Worm (Caenorhabditis elegans) whole organism, L1 larva: ENCODE data around the gene vps-24.
A peak's percentile ranks its signal among the peaks of the same experiment; 100 is the strongest.

Experiments
- C04F5.9 ChIP-seq: sonication (generic microtip); optimal IDR thresholded peaks from 2 replicates; lab custom pipeline; 2016; ENCODE audit warnings: missing genetic modification characterization, missing compliant biosample characterization
- C34B4.2 ChIP-seq: sonication (generic microtip); optimal IDR thresholded peaks from 2 replicates; lab custom pipeline; 2017; ENCODE audit warnings: mild to moderate bottlenecking, missing genetic modification characterization, missing compliant biosample characterization
- F16B12.6 ChIP-seq: fragments of 150-350 bp; optimal IDR thresholded peaks from 2 replicates; lab custom pipeline; 2014; ENCODE audit warnings: missing biosample characterization, missing genetic modification characterization
- Y116A8C.19 ChIP-seq: sonication (generic microtip); optimal IDR thresholded peaks from 2 replicates; lab custom pipeline; 2016; ENCODE audit warnings: missing compliant biosample characterization, missing genetic modification characterization, borderline replicate concordance
- alr-1 ChIP-seq: fragments of 200-800 bp; sonication (Bioruptor generic); optimal IDR thresholded peaks from 2 replicates; lab custom pipeline; 2018; ENCODE audit warnings: borderline replicate concordance, mild to moderate bottlenecking, missing genetic modification characterization, missing compliant biosample characterization
- aly-2 ChIP-seq: fragments of 150-350 bp; optimal IDR thresholded peaks from 2 replicates; lab custom pipeline; 2014; ENCODE audit warnings: missing biosample characterization, missing genetic modification characterization
- blmp-1 ChIP-seq: fragments of 150-350 bp; optimal IDR thresholded peaks from 2 replicates; lab custom pipeline; 2014; ENCODE audit warnings: missing biosample characterization, missing genetic modification characterization
- ceh-63 ChIP-seq: fragments of 200-800 bp; sonication (Bioruptor generic); optimal IDR thresholded peaks from 2 replicates; lab custom pipeline; 2018; ENCODE audit warnings: mild to moderate bottlenecking, missing genetic modification characterization, missing compliant biosample characterization
- ceh-82 ChIP-seq, 3 experiments: fragments of 150-350 bp in 1 of 3; sonication (generic microtip) in 2 of 3; optimal IDR thresholded peaks; 2 replicates each; lab custom pipeline; 2014 to 2017; ENCODE audit warnings: missing biosample characterization in 3 of 3, missing genetic modification characterization in 3 of 3
- elt-2 ChIP-seq: sonication (generic microtip); optimal IDR thresholded peaks from 2 replicates; lab custom pipeline; 2016; ENCODE audit warnings: missing genetic modification characterization, mild to moderate bottlenecking, inconsistent platforms, missing compliant biosample characterization, missing genetic modification reagents
- elt-3 ChIP-seq, 6 experiments: fragments of 150-350 bp in 1 of 6; sonication (generic microtip); optimal IDR thresholded peaks; 2 replicates each; lab custom pipeline; 2017 to 2018; ENCODE audit warnings: missing biosample characterization in 6 of 6, missing genetic modification characterization in 6 of 6, inconsistent platforms in 1 of 6
- ets-5 ChIP-seq: fragments of 200-800 bp; sonication (Bioruptor generic); IDR thresholded peaks from 2 replicates; pipeline ENCODE4 v1.3.6; 2022; ENCODE audit warnings: missing genetic modification characterization, missing compliant biosample characterization
- fkh-10 ChIP-seq: sonication (generic microtip); optimal IDR thresholded peaks from 2 replicates; lab custom pipeline; 2017; ENCODE audit warnings: missing biosample characterization, missing genetic modification reagents, missing genetic modification characterization
- fkh-4 ChIP-seq: sonication (generic microtip); optimal IDR thresholded peaks from 2 replicates; lab custom pipeline; 2016; ENCODE audit warnings: missing compliant biosample characterization, missing genetic modification characterization, borderline replicate concordance
- fkh-8 ChIP-seq: sonication (generic microtip); optimal IDR thresholded peaks from 2 replicates; lab custom pipeline; 2016; ENCODE audit warnings: mild to moderate bottlenecking, missing genetic modification characterization, missing compliant biosample characterization
- fos-1 ChIP-seq: fragments of 150-350 bp; optimal IDR thresholded peaks from 2 replicates; lab custom pipeline; 2014; ENCODE audit warnings: missing biosample characterization, missing genetic modification characterization
- hlh-17 ChIP-seq: fragments of 200-800 bp; sonication (Bioruptor generic); optimal IDR thresholded peaks from 2 replicates; lab custom pipeline; 2018; ENCODE audit warnings: missing genetic modification characterization, mild to moderate bottlenecking, missing compliant biosample characterization, moderate library complexity, borderline replicate concordance
- hlh-4 ChIP-seq: sonication (generic microtip); optimal IDR thresholded peaks from 2 replicates; lab custom pipeline; 2016; ENCODE audit warnings: mild to moderate bottlenecking, missing genetic modification characterization, missing compliant biosample characterization
- irx-1 ChIP-seq: sonication (generic microtip); optimal IDR thresholded peaks from 2 replicates; lab custom pipeline; 2016; ENCODE audit warnings: missing genetic modification characterization, missing compliant biosample characterization
- isw-1 ChIP-seq: fragments of 200-800 bp; sonication (Bioruptor generic); IDR thresholded peaks from 2 replicates; pipeline ENCODE4 v1.3.6; 2022; ENCODE audit warnings: missing genetic modification characterization, missing compliant biosample characterization
- lin-15B ChIP-seq: fragments of 150-350 bp; sonication (generic microtip); optimal IDR thresholded peaks from 3 replicates; lab custom pipeline; 2014; ENCODE audit warnings: missing biosample characterization, missing genetic modification characterization
- lin-35 ChIP-seq, 2 experiments: fragments of 150-350 bp; optimal IDR thresholded peaks; 2 replicates each; lab custom pipeline; 2014; ENCODE audit warnings: missing biosample characterization in 2 of 2, missing genetic modification characterization in 2 of 2, missing genetic modification reagents in 2 of 2
- lir-3 ChIP-seq: sonication (generic microtip); optimal IDR thresholded peaks from 2 replicates; lab custom pipeline; 2016; ENCODE audit warnings: mild to moderate bottlenecking, missing genetic modification characterization, moderate library complexity, missing compliant biosample characterization; ENCODE audit not compliant: poor library complexity
- lsy-2 ChIP-seq, 2 experiments: fragments of 150-350 bp; optimal IDR thresholded peaks; 2 replicates each; lab custom pipeline; 2014; ENCODE audit warnings: missing biosample characterization in 2 of 2, missing genetic modification characterization in 2 of 2
- mab-9 ChIP-seq: fragments of 200-800 bp; sonication (Bioruptor generic); IDR thresholded peaks from 2 replicates; pipeline ENCODE4 v1.3.6; 2022; ENCODE audit warnings: missing genetic modification reagents, missing genetic modification characterization, missing compliant biosample characterization
- mef-2 ChIP-seq: fragments of 150-350 bp; optimal IDR thresholded peaks from 2 replicates; lab custom pipeline; 2014; ENCODE audit warnings: missing biosample characterization, missing genetic modification characterization
- mep-1 ChIP-seq: fragments of 150-350 bp; optimal IDR thresholded peaks from 2 replicates; lab custom pipeline; 2014; ENCODE audit warnings: missing biosample characterization, missing genetic modification characterization
- nhr-12 ChIP-seq: sonication (generic microtip); optimal IDR thresholded peaks from 2 replicates; lab custom pipeline; 2017; ENCODE audit warnings: missing biosample characterization, missing genetic modification characterization
- nhr-237 ChIP-seq: fragments of 150-350 bp; optimal IDR thresholded peaks from 2 replicates; lab custom pipeline; 2014; ENCODE audit warnings: missing biosample characterization, missing genetic modification characterization
- nhr-71 ChIP-seq: sonication (generic microtip); optimal IDR thresholded peaks from 2 replicates; lab custom pipeline; 2016; ENCODE audit warnings: mild to moderate bottlenecking, missing genetic modification characterization, moderate library complexity, missing compliant biosample characterization
- nhr-76 ChIP-seq: sonication (generic microtip); optimal IDR thresholded peaks from 2 replicates; lab custom pipeline; 2017; ENCODE audit warnings: missing biosample characterization, missing genetic modification characterization
- nhr-84 ChIP-seq: sonication (generic microtip); optimal IDR thresholded peaks from 2 replicates; lab custom pipeline; 2017; ENCODE audit warnings: missing biosample characterization, missing genetic modification characterization
- nhr-85 ChIP-seq: sonication (generic microtip); peaks from one replicate; lab custom pipeline; 2016; ENCODE audit warnings: missing genetic modification characterization, inconsistent platforms, missing compliant biosample characterization
- nhr-90 ChIP-seq: sonication (generic microtip); optimal IDR thresholded peaks from 2 replicates; lab custom pipeline; 2016; ENCODE audit warnings: mild to moderate bottlenecking, missing genetic modification characterization, missing compliant biosample characterization; ENCODE audit not compliant: poor library complexity
- pqm-1 ChIP-seq: sonication (generic microtip); optimal IDR thresholded peaks from 3 replicates; lab custom pipeline; 2017; ENCODE audit warnings: missing biosample characterization, missing genetic modification characterization
- rnt-1 ChIP-seq: sonication (generic microtip); optimal IDR thresholded peaks from 2 replicates; lab custom pipeline; 2016; ENCODE audit warnings: mild to moderate bottlenecking, missing genetic modification characterization, moderate library complexity, missing compliant biosample characterization
- snu-23 ChIP-seq: sonication (generic microtip); optimal IDR thresholded peaks from 2 replicates; lab custom pipeline; 2016; ENCODE audit warnings: missing genetic modification characterization, missing compliant biosample characterization
- swsn-7 ChIP-seq: sonication (generic microtip); optimal IDR thresholded peaks from 2 replicates; lab custom pipeline; 2016; ENCODE audit warnings: missing genetic modification characterization, missing compliant biosample characterization
- tbx-2 ChIP-seq: sonication (generic microtip); optimal IDR thresholded peaks from 2 replicates; lab custom pipeline; 2016; ENCODE audit warnings: missing genetic modification characterization, missing compliant biosample characterization
- unc-130 ChIP-seq: fragments of 150-350 bp; optimal IDR thresholded peaks from 2 replicates; lab custom pipeline; 2017; ENCODE audit warnings: missing biosample characterization, missing genetic modification characterization, inconsistent platforms
- unc-30 ChIP-seq: sonication (generic microtip); optimal IDR thresholded peaks from 2 replicates; lab custom pipeline; 2017; ENCODE audit warnings: missing biosample characterization, missing genetic modification characterization
- unc-62 ChIP-seq: fragments of 150-350 bp; optimal IDR thresholded peaks from 2 replicates; lab custom pipeline; 2014; ENCODE audit warnings: missing biosample characterization, missing genetic modification reagents, missing genetic modification characterization
- unc-86 ChIP-seq: sonication (generic microtip); optimal IDR thresholded peaks from 2 replicates; lab custom pipeline; 2016; ENCODE audit warnings: missing genetic modification characterization, missing compliant biosample characterization
- xbp-1 ChIP-seq: sonication (generic microtip); optimal IDR thresholded peaks from 2 replicates; lab custom pipeline; 2016; ENCODE audit warnings: missing genetic modification characterization, missing compliant biosample characterization
- zag-1 ChIP-seq: fragments of 150-350 bp; optimal IDR thresholded peaks from 2 replicates; lab custom pipeline; 2014; ENCODE audit warnings: missing biosample characterization, missing genetic modification characterization
- zip-4 ChIP-seq: fragments of 200-800 bp; sonication (Bioruptor generic); optimal IDR thresholded peaks from 2 replicates; lab custom pipeline; 2018; ENCODE audit warnings: mild to moderate bottlenecking, missing genetic modification characterization, moderate library complexity, missing compliant biosample characterization
- ztf-11 ChIP-seq, 2 experiments: sonication (generic microtip); optimal IDR thresholded peaks; 2 replicates each; lab custom pipeline; 2016 to 2017; ENCODE audit warnings: missing genetic modification characterization in 2 of 2, missing biosample characterization in 1 of 2, missing compliant biosample characterization in 1 of 2
- ztf-4 ChIP-seq: fragments of 150-350 bp; optimal IDR thresholded peaks from 2 replicates; lab custom pipeline; 2014; ENCODE audit warnings: missing biosample characterization, missing genetic modification characterization

Gene vps-24

DNA sequence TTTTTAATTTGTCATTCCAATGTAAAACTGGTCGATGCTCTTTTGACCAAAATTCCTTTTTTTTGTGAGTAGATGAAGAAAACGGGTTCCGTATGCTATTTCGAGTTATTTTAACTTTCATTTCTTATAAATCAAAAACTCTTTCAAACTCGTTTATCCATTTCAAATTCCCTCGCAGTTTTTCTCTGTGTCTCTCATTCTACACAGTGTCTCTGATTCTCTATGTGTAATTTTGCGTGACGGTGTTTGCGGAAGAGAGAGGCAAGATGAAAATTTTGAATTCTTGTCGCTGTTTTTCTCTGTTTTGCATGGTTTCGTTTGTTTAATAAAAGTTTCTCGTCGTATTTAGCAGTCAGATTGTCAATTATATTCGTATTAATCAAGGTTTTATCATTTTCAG is 5.3 kb downstream of the vps-24 start, which contains the start of gene citk-2 (continued):
- no peak for TF ChIP-seq blmp-1 (tag; lab: Kevin White, UChicago)
- TF ChIP-seq Y116A8C.19 (tag; lab: Kevin White, UChicago): no peak
- TF ChIP-seq swsn-7 (tag; lab: Kevin White, UChicago): peak; percentile 95
- no peak for TF ChIP-seq nhr-76 (tag; lab: Kevin White, UChicago)
- TF ChIP-seq lin-35 (GFP tag; optimal IDR thresholded peaks at IDR 0.05; lab: Kevin White, UChicago): peak; percentile 100
- TF ChIP-seq unc-62 (GFP tag; lab: Kevin White, UChicago): no peak
- peak; percentile 95 for TF ChIP-seq nhr-85 (tag; lab: Kevin White, UChicago)
- TF ChIP-seq nhr-84 (tag; lab: Kevin White, UChicago): peak; percentile 58
- TF ChIP-seq mab-9 (GFP tag; lab: Robert Waterston, UW): peak; percentile 80
- TF ChIP-seq xbp-1 (tag; lab: Kevin White, UChicago): peak; percentile 94
- peak; percentile 37 for TF ChIP-seq zag-1
- TF ChIP-seq zip-4 (GFP tag; lab: Kevin White, UChicago): peak; percentile 73
- TF ChIP-seq nhr-90 (tag; lab: Kevin White, UChicago): peak; percentile 93
- peak in 2 of 6 experiments; percentile 76 to 91 for TF ChIP-seq elt-3 (tag; optimal IDR thresholded peaks at IDR 0.05; lab: Kevin White, UChicago)
- TF ChIP-seq C34B4.2 (tag; lab: Kevin White, UChicago): peak; percentile 45
- peak in 1 of 2 experiments; percentile 78 for TF ChIP-seq ztf-11 (tag; optimal IDR thresholded peaks at IDR 0.05; lab: Kevin White, UChicago)
- TF ChIP-seq ztf-4: peak; percentile 90
- TF ChIP-seq fkh-4 (tag; lab: Kevin White, UChicago): peak; percentile 67
- TF ChIP-seq ceh-63 (GFP tag; lab: Kevin White, UChicago): no peak
- TF ChIP-seq unc-86 (tag; lab: Kevin White, UChicago): peak; percentile 92
- TF ChIP-seq lin-15B (tag; lab: Kevin White, UChicago): peak; percentile 77
- TF ChIP-seq aly-2 (tag; lab: Kevin White, UChicago): peak; percentile 92
- peak; percentile 96 for TF ChIP-seq nhr-71 (tag; lab: Kevin White, UChicago)
- no peak for TF ChIP-seq alr-1
- TF ChIP-seq fkh-8 (tag; lab: Kevin White, UChicago): peak; percentile 66
- TF ChIP-seq ets-5: no peak
- peak; percentile 74 to 90 (median 88) for TF ChIP-seq ceh-82 (tag; optimal IDR thresholded peaks at IDR 0.05; lab: Kevin White, UChicago)
- peak; percentile 85 for TF ChIP-seq lir-3 (tag; lab: Kevin White, UChicago)
- TF ChIP-seq elt-2: peak; percentile 99
- peak; percentile 59 for TF ChIP-seq unc-130 (tag; lab: Kevin White, UChicago)
- TF ChIP-seq lsy-2 (tag; optimal IDR thresholded peaks at IDR 0.05; lab: Kevin White, UChicago): peak; percentile 95
- TF ChIP-seq unc-30: no peak
- no peak for TF ChIP-seq pqm-1 (tag; lab: Kevin White, UChicago)
- peak; percentile 96 for TF ChIP-seq snu-23 (GFP tag; lab: Kevin White, UChicago)
- TF ChIP-seq C04F5.9 (tag; lab: Kevin White, UChicago): peak; percentile 80
- TF ChIP-seq rnt-1 (tag; lab: Kevin White, UChicago): peak; percentile 97
- no peak for TF ChIP-seq hlh-4 (tag; lab: Kevin White, UChicago)
- TF ChIP-seq tbx-2 (tag; lab: Kevin White, UChicago): peak; percentile 94
- TF ChIP-seq irx-1 (tag; lab: Kevin White, UChicago): peak; percentile 84
- TF ChIP-seq mep-1 (tag; lab: Kevin White, UChicago): peak; percentile 98
- TF ChIP-seq fkh-10 (GFP tag; lab: Kevin White, UChicago): peak; percentile 21
- peak; percentile 93 for TF ChIP-seq fos-1 (tag; lab: Kevin White, UChicago)
- peak; percentile 90 for TF ChIP-seq isw-1 (GFP tag; lab: Robert Waterston, UW)
- TF ChIP-seq mef-2 (tag; lab: Kevin White, UChicago): no peak
- no peak for TF ChIP-seq hlh-17
- peak; percentile 100 for TF ChIP-seq F16B12.6 (tag; lab: Kevin White, UChicago)
- peak; percentile 50 for TF ChIP-seq nhr-237
- TF ChIP-seq nhr-12 (tag; lab: Kevin White, UChicago): no peak
